Worm (Caenorhabditis elegans): Measurements from ENCODE around the gene srt-29.

DNA sequence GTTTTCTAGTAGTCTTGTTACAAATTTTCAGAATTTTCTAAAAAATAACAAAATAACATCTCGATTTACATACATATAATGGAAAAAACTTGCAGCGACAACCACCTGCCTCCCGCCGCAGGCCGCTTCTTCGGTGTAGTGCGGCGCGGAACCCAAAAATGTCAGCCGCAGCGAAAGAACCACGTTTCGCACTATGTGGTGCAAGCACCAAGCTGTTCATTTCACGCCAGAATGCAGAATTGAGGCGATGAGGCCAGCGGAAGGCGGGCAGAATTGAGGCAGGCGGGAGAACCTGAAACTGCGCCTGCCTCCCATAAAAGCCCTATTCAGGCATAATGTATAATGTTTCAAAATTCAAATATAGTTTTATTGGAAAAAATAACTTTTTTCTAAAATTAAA, 42.5 kb upstream of the srt-29 start:
- TF ChIP-seq dao-5 (tag; optimal IDR thresholded peaks at IDR 0.05), result no peak
- no peak for TF ChIP-seq W03F9.2 (tag; optimal IDR thresholded peaks at IDR 0.05)
- no peak for TF ChIP-seq him-1 (tag; optimal IDR thresholded peaks at IDR 0.05)
